Worm (Caenorhabditis elegans) whole organism, L2 larva: Measurements from ENCODE around the gene C14C10.10.

Experiments used
- crh-2 ChIP-seq: sonication (generic microtip); optimal IDR thresholded peaks from 2 replicates; lab custom pipeline; 2017; ENCODE audit warnings: missing biosample characterization, missing genetic modification characterization
- elt-3 ChIP-seq: sonication (generic microtip); optimal IDR thresholded peaks from 2 replicates; lab custom pipeline; 2017; ENCODE audit warnings: missing biosample characterization, missing genetic modification characterization
- fos-1 ChIP-seq: fragments of 150-350 bp; optimal IDR thresholded peaks from 2 replicates; lab custom pipeline; 2014; ENCODE audit warnings: missing biosample characterization, missing genetic modification characterization
- lin-13 ChIP-seq: fragments of 150-350 bp; optimal IDR thresholded peaks from 2 replicates; lab custom pipeline; 2014; ENCODE audit warnings: missing biosample characterization, missing genetic modification reagents, missing genetic modification characterization
- mdl-1 ChIP-seq, 2 experiments: fragments of 150-350 bp in 1 of 2; sonication (generic microtip) in 1 of 2; optimal IDR thresholded peaks; 2 replicates each; lab custom pipeline; 2017; ENCODE audit warnings: missing biosample characterization in 2 of 2, missing genetic modification characterization in 2 of 2
- nhr-11 ChIP-seq: fragments of 150-350 bp; optimal IDR thresholded peaks from 2 replicates; lab custom pipeline; 2014; ENCODE audit warnings: missing biosample characterization, missing genetic modification characterization
- nhr-6 ChIP-seq: fragments of 150-350 bp; optimal IDR thresholded peaks from 2 replicates; lab custom pipeline; 2014; ENCODE audit warnings: missing biosample characterization, missing genetic modification characterization
- unc-39 ChIP-seq: fragments of 150-350 bp; optimal IDR thresholded peaks from 2 replicates; lab custom pipeline; 2014; ENCODE audit warnings: missing biosample characterization, missing genetic modification characterization
- zag-1 ChIP-seq: fragments of 150-350 bp; optimal IDR thresholded peaks from 2 replicates; lab custom pipeline; 2014; ENCODE audit warnings: missing biosample characterization, missing genetic modification characterization
- ztf-1 ChIP-seq: fragments of 200-800 bp; sonication (Bioruptor generic); conservative IDR thresholded peaks from 2 replicates; pipeline ENCODE4 v1.3.6; 2022; ENCODE audit warnings: missing genetic modification characterization, missing compliant biosample characterization
- ztf-4 ChIP-seq: fragments of 150-350 bp; optimal IDR thresholded peaks from 2 replicates; lab custom pipeline; 2014; ENCODE audit warnings: missing biosample characterization, missing genetic modification characterization

- TF ChIP-seq unc-39 (tag; lab: Kevin White, UChicago): no peak
- no peak for TF ChIP-seq elt-3 (tag; lab: Kevin White, UChicago)
- no peak for TF ChIP-seq zag-1 (tag; lab: Kevin White, UChicago)
- TF ChIP-seq crh-2 (tag; lab: Kevin White, UChicago): peak; percentile 93
- no peak for TF ChIP-seq nhr-11 (tag; lab: Kevin White, UChicago)
- no peak for TF ChIP-seq ztf-4 (tag; lab: Kevin White, UChicago)
- peak; percentile 15 for TF ChIP-seq fos-1 (tag; lab: Kevin White, UChicago)
- TF ChIP-seq nhr-6 (tag; lab: Kevin White, UChicago): no peak
- no peak for TF ChIP-seq mdl-1 (tag; optimal IDR thresholded peaks at IDR 0.05; lab: Kevin White, UChicago)
- TF ChIP-seq lin-13 (GFP tag; lab: Kevin White, UChicago): no peak
- no peak for TF ChIP-seq ztf-1 (GFP tag; lab: Robert Waterston, UW)
Observed at ce11 chrV:12554172-12555031, 44.5 kb downstream of the C14C10.10 start.
